Worm (Caenorhabditis elegans) whole organism, L2 larva: ENCODE results near the gene fbxb-64.

ENCODE experiments used
- blmp-1 ChIP-seq: sonication (generic microtip); optimal IDR thresholded peaks from 2 replicates; lab custom pipeline; 2017; ENCODE audit warnings: missing genetic modification characterization, mild to moderate bottlenecking, missing compliant biosample characterization, antibody characterized with exemption, moderate library complexity; ENCODE audit not compliant: insufficient read depth
- ceh-16 ChIP-seq: fragments of 150-350 bp; optimal IDR thresholded peaks from 2 replicates; lab custom pipeline; 2014; ENCODE audit warnings: missing biosample characterization, missing genetic modification characterization
- ceh-82 ChIP-seq: fragments of 150-350 bp; optimal IDR thresholded peaks from 2 replicates; lab custom pipeline; 2014; ENCODE audit warnings: missing biosample characterization, missing genetic modification characterization
- egl-27 ChIP-seq: sonication (generic microtip); optimal IDR thresholded peaks from 3 replicates; lab custom pipeline; 2017; ENCODE audit warnings: missing biosample characterization, missing genetic modification reagents, missing genetic modification characterization
- elt-1 ChIP-seq: fragments of 150-350 bp; optimal IDR thresholded peaks from 2 replicates; lab custom pipeline; 2014; ENCODE audit warnings: missing biosample characterization, missing genetic modification characterization
- fos-1 ChIP-seq: fragments of 150-350 bp; optimal IDR thresholded peaks from 2 replicates; lab custom pipeline; 2014; ENCODE audit warnings: missing biosample characterization, missing genetic modification characterization
- lin-13 ChIP-seq: fragments of 150-350 bp; optimal IDR thresholded peaks from 2 replicates; lab custom pipeline; 2014; ENCODE audit warnings: missing biosample characterization, missing genetic modification reagents, missing genetic modification characterization
- lin-39 ChIP-seq: fragments of 150-350 bp; optimal IDR thresholded peaks from 2 replicates; lab custom pipeline; 2014; ENCODE audit warnings: missing biosample characterization, missing genetic modification reagents, missing genetic modification characterization
- sma-3 ChIP-seq: sonication (generic microtip); optimal IDR thresholded peaks from 2 replicates; lab custom pipeline; 2016; ENCODE audit warnings: missing genetic modification reagents, missing genetic modification characterization, missing compliant biosample characterization
- unc-39 ChIP-seq: fragments of 150-350 bp; optimal IDR thresholded peaks from 2 replicates; lab custom pipeline; 2014; ENCODE audit warnings: missing biosample characterization, missing genetic modification characterization
- unc-62 ChIP-seq: fragments of 150-350 bp; optimal IDR thresholded peaks from 2 replicates; lab custom pipeline; 2014; ENCODE audit warnings: missing biosample characterization, missing genetic modification reagents, missing genetic modification characterization
- ztf-1 ChIP-seq: fragments of 200-800 bp; sonication (Bioruptor generic); conservative IDR thresholded peaks from 2 replicates; pipeline ENCODE4 v1.3.6; 2022; ENCODE audit warnings: missing genetic modification characterization, missing compliant biosample characterization
- ztf-4 ChIP-seq: fragments of 150-350 bp; optimal IDR thresholded peaks from 2 replicates; lab custom pipeline; 2014; ENCODE audit warnings: missing biosample characterization, missing genetic modification characterization

DNA sequence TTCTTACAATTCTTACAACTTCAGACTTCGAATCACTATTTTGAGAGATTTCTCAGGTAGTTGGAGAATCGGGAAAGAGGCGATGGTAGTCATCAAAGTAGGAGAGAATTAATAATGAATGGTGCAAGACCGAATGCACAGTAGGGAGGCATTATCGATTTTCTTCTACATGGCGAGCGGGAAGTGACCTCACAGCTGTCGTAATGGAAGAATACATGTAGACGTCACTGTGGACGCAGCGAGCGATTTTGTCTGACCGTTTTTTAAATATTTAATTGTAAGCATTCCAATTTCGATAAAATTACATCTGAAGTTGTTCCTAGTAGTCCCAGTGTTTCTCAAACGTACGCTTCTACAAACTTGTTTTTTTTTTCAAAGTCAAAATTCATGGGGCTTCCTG lies 3.5 kb upstream of the fbxb-64 start, which contains the start of gene F55C9.11:
- no peak for TF ChIP-seq lin-13 (GFP tag; lab: Kevin White, UChicago)
- no peak for TF ChIP-seq unc-39 (tag; lab: Kevin White, UChicago)
- no peak for TF ChIP-seq ceh-16 (tag; lab: Kevin White, UChicago)
- no peak for TF ChIP-seq fos-1
- no peak for TF ChIP-seq elt-1
- TF ChIP-seq sma-3 = no peak
- TF ChIP-seq unc-62 = no peak
- no peak for TF ChIP-seq ztf-1 (GFP tag; lab: Robert Waterston, UW)
- TF ChIP-seq ceh-82 (tag; lab: Kevin White, UChicago) = no peak
- TF ChIP-seq ztf-4 = no peak
- no peak for TF ChIP-seq lin-39 (tag; lab: Kevin White, UChicago)
- TF ChIP-seq egl-27 (tag; lab: Kevin White, UChicago) = no peak
- no peak for TF ChIP-seq blmp-1 (tag; lab: Kevin White, UChicago)
